Fruit fly (Drosophila melanogaster) whole organism: ENCODE measurements around the gene Desat1.
A peak's percentile ranks its signal among the peaks of the same experiment; 100 is the strongest.

Experiments used
- CG8478 ChIP-seq: fragments of >200 bp; optimal IDR thresholded peaks from 2 replicates; lab custom pipeline; 2018; ENCODE audit warnings: inconsistent platforms
- Dll ChIP-seq: fragments of >200 bp; optimal IDR thresholded peaks from 2 replicates; lab custom pipeline; 2017
- EcR ChIP-seq, 2 experiments: fragments of >200 bp; optimal IDR thresholded peaks; 2 replicates each; lab custom pipeline; 2017; ENCODE audit warnings: missing biosample characterization in 2 of 2, missing genetic modification characterization in 2 of 2, missing genetic modification reagents in 2 of 2
- pan ChIP-seq: fragments of >200 bp; optimal IDR thresholded peaks from 2 replicates; lab custom pipeline; 2017
- psq ChIP-seq: fragments of >200 bp; optimal IDR thresholded peaks from 2 replicates; lab custom pipeline; 2017
- usp ChIP-seq: fragments of >200 bp; optimal IDR thresholded peaks from 2 replicates; lab custom pipeline; 2017; ENCODE audit warnings: missing biosample characterization, missing genetic modification characterization, mixed read lengths

The Desat1 gene

dm6 chr3R:12413274-12413958, 26.0 kb upstream of the Desat1 start, which contains the start of the genes Dip-C and pps:
Gene Dip-C, minus strand, starts transcription at chr3R:12413759.
Gene pps, plus strand, starts transcription at chr3R:12413828.
- TF ChIP-seq pan (lab: Kevin White, UChicago) (no peak), psq (lab: Kevin White, UChicago) (no peak), CG8478 (lab: Kevin White, UChicago) (no peak), Dll (no peak), usp (GFP tag; lab: Kevin White, UChicago) (no peak), EcR (GFP tag; optimal IDR thresholded peaks at IDR 0.05; lab: Kevin White, UChicago) (no peak)

DNA sequence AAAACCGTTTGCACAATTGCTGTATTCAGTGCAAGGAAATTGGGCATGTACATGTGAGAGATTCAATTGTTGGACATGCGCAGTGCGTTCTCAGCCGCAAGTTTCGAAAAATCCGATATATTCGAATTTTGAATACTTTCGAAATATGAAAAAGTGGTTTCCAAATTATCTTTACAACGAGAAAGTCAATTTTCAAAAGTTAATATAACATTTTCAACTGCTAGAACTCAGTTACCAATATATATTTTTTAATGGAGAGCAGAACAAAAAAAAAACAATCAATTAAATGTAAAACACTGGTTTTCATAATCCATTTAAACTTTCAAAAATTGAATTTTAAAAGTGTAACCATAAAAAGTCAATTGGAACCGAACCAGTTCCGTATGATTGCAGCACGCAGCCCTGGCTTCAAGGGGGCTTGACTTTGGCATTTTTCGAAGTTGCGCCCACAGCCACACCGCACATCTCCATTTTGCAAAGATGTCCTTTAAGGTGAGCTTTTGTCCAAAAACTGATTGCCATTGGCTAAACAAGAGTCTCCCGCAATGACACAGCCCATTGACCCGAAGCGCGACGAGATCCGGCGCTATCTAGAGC, 16.9 kb upstream of the Desat1 start, which contains the start of the genes Scgbeta and CG17202:
Scgbeta (minus strand) TSS at position 51 of the 597 bp plus-strand sequence.
CG17202 (plus strand) TSS at position 390 of the 597 bp plus-strand sequence.
- TF ChIP-seq Dll: no peak
- TF ChIP-seq psq (lab: Kevin White, UChicago): no peak
- no peak for TF ChIP-seq pan (lab: Kevin White, UChicago)
- TF ChIP-seq usp (GFP tag; lab: Kevin White, UChicago): no peak
- no peak for TF ChIP-seq CG8478 (lab: Kevin White, UChicago)
- no peak for TF ChIP-seq EcR (GFP tag; optimal IDR thresholded peaks at IDR 0.05; lab: Kevin White, UChicago)

DNA sequence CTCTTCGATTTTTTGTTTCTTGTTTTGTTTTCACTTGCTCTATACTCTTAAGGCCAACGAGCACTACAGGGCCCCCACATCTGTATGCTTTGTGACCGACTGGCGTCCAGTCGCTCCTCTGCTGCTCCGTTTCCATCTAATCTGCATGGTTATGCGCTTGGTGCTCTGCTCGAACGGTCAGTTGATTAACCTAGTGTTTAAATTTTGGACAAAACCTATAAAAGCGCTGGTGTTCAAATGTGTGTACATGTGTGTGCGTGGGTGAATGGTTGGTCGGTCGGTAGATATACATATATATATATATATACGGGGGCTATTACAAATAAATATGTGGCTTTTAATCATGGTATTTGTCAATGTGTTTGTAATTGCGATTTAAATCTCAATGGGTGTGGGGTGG, 15.4 kb upstream of the Desat1 start:
- TF ChIP-seq Dll (no peak), psq (lab: Kevin White, UChicago) (no peak), pan (lab: Kevin White, UChicago) (no peak), usp (GFP tag; lab: Kevin White, UChicago) (no peak), CG8478 (lab: Kevin White, UChicago) (no peak)

- TF ChIP-seq EcR (GFP tag; optimal IDR thresholded peaks at IDR 0.05; lab: Kevin White, UChicago): no peak
- TF ChIP-seq CG8478 (lab: Kevin White, UChicago): peak; percentile 71
Observed at dm6 chr3R:12425510-12426309, 13.7 kb upstream of the Desat1 start, which contains the start of gene Pp1-87B. Gene Pp1-87B, minus strand, starts transcription at chr3R:12425917.

DNA sequence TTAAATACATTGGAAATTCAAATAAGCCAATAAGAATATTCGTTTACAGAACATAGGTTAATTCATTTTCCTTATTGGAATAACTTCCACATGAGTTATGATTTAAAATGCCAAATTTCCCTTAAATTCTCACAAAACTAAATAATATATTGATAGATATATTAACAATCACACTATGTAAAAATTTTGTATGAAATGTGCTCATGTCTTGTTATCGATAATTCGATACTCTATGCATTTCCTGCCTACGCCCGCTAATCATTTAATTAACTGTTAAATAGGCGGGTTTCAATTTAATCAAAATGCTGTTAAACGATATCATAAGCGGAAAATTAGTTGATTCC, 13.1 kb upstream of the Desat1 start, which contains the start of gene NANS:
NANS (plus strand) TSS at position 269 of the 344 bp plus-strand sequence.
- TF ChIP-seq usp (GFP tag; lab: Kevin White, UChicago) (no peak), EcR (GFP tag; optimal IDR thresholded peaks at IDR 0.05; lab: Kevin White, UChicago) (no peak), Dll (no peak), CG8478 (lab: Kevin White, UChicago) (no peak), pan (lab: Kevin White, UChicago) (no peak)

dm6 chr3R:12429120-12429610, 10.2 kb upstream of the Desat1 start, which contains the start of the genes CG5641 and CG5245:
Gene CG5641, minus strand, starts transcription at chr3R:12429282.
Gene CG5245, plus strand, starts transcription at chr3R:12429560.
- TF ChIP-seq EcR (GFP tag; optimal IDR thresholded peaks at IDR 0.05; lab: Kevin White, UChicago) (no peak), Dll (no peak), CG8478 (lab: Kevin White, UChicago) (no peak), psq (lab: Kevin White, UChicago) (no peak), pan (lab: Kevin White, UChicago) (no peak), usp (GFP tag; lab: Kevin White, UChicago) (no peak)

- TF ChIP-seq EcR (GFP tag; optimal IDR thresholded peaks at IDR 0.05; lab: Kevin White, UChicago): no peak
- no peak for TF ChIP-seq usp (GFP tag; lab: Kevin White, UChicago)
- TF ChIP-seq CG8478 (lab: Kevin White, UChicago): no peak
- no peak for TF ChIP-seq Dll
- TF ChIP-seq pan (lab: Kevin White, UChicago): no peak
- TF ChIP-seq psq (lab: Kevin White, UChicago): no peak
Observed at dm6 chr3R:12431030-12431489, 8.3 kb upstream of the Desat1 start, which contains the start of gene Prosalpha2. Gene Prosalpha2, plus strand, starts transcription at chr3R:12431321.

DNA sequence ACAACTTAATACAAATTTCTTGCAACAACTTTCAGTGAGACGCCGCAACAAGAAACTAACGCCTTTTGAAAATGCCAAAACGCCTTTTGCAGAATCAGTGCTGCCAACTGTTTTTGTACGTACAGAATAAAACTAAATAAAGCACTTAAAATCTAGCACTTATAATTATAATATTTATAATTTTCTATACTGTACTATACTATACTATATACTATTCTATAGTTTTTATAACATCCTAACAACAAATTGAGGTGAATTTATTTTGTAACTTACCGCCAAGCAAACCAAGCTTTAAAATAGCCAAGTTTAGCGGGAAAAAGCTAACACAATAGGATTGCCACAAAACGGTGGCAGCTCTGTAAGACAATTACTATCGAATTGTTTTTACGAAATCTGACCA, 5.6 kb upstream of the Desat1 start, which contains the start of the genes Aos1 and Srlp:
Aos1 (minus strand) TSS at position 59 of the 400 bp plus-strand sequence.
Srlp (plus strand) TSS at position 335 of the 400 bp plus-strand sequence.
- TF ChIP-seq pan (lab: Kevin White, UChicago) (no peak), Dll (no peak), EcR (GFP tag; optimal IDR thresholded peaks at IDR 0.05; lab: Kevin White, UChicago) (no peak), CG8478 (lab: Kevin White, UChicago) (no peak), usp (GFP tag; lab: Kevin White, UChicago) (no peak), psq (lab: Kevin White, UChicago) (no peak)

DNA sequence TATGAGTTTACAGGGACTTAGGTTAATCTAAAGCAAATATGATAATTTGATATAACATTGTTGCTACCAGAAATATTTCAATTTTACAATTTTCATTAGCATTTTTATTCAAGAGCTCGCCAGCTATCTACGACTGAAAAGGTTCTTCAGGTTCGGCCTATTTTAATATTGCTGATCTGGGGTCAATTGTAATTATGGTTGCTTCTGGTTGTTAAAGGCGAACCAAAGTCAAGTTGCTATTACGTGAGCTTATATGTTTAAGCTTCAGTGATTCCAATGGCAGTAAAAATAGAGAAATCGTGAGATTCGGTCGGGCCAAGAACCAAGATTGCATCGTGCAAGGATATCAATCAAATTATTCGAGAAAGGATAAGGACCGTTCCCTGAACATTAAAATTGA, 3.5 kb upstream of the Desat1 start, which contains the start of gene Desat2:
Desat2 (plus strand) TSS at position 301 of the 400 bp plus-strand sequence.
- TF ChIP-seq pan (lab: Kevin White, UChicago): no peak
- TF ChIP-seq psq (lab: Kevin White, UChicago): no peak
- no peak for TF ChIP-seq Dll
- no peak for TF ChIP-seq CG8478 (lab: Kevin White, UChicago)
- TF ChIP-seq usp (GFP tag; lab: Kevin White, UChicago): no peak
- no peak for TF ChIP-seq EcR (GFP tag; optimal IDR thresholded peaks at IDR 0.05; lab: Kevin White, UChicago)

dm6 chr3R:12439039-12439400, 380 bp upstream of the Desat1 start, which contains the start of the genes CG17207 and CG46427:
Gene CG17207, minus strand, starts transcription at chr3R:12439139.
Gene CG46427, minus strand, starts transcription at chr3R:12439139.
- TF ChIP-seq EcR (GFP tag; optimal IDR thresholded peaks at IDR 0.05; lab: Kevin White, UChicago) (no peak), usp (GFP tag; lab: Kevin White, UChicago) (no peak), CG8478 (lab: Kevin White, UChicago) (no peak)
